Worm (Caenorhabditis elegans): ENCODE measurements around the gene W08E12.8.
"Not testable (repeated sequence)": the region's sequence is repeated elsewhere in the genome, so short reads cannot be mapped to it uniquely, and the experiment has no call there.

The W08E12.8 gene

DNA sequence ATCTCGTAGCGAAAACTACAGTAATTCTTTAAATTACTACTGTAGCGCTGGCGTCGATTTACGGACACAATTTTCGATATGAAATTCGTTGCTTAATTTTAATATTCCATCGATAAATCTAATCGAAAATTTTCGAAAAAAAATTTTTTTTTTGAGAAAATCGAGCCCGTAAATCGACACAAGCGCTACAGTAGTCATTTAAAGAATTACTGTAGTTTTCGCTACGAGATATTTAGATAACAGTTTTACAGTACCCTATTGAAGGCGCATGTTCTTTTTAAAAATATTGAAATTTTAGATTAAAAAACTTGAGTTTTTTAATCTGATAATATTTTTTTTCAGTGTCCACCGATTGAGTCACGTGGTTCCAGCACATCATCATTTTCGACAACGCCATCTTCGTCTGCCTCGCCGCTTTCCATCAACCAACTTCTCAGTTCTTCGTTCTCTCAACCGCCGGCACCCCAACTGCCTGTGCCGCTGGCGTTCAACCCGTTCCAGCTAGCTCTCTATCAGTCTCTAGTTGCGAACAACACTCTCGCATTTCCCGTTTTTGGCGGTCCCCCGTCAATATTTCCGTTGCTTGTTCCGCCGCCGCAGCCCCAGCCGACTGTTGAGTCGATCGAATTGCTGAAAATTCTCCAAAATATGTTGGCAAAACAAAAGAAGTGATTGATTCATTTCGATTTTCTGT lies 1.8 kb downstream of the W08E12.8 start:
- no peak for TF ChIP-seq unc-62 (GFP tag; optimal IDR thresholded peaks at IDR 0.05)

DNA sequence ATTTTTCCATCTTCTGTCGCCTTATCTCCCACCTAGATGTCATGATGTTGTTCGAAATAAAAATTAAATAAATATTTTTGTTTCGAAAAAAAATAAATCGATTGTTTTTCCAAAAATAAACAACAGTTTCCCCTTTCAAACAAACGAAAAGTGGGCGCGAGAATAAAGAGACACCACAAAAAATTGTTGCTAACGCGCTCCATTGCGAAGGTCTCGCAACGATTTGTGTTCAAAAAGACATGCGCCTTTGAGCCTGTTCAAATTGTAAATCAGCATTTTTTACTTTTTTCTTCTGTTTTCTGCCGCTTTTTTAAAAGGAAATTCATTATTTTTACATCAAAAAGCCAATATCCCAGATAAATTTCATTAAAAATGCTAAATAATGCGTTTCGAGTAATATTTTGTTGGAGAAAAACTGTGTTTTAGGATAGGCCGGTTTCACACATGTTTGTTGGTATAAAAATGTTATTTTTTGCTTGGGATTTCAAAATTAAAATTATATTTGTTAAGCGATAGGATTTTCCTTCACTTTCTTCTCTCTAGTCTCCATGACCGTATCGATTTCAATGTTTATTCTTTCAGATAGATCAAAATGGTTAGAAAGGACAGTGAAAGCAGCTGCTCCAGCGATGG lies 2.5 kb downstream of the W08E12.8 start, which contains the start of gene W08E12.7:
TSS of gene W08E12.7 (plus strand) at position 583 of the 633 bp plus-strand sequence.
- no peak for TF ChIP-seq unc-62 (GFP tag; optimal IDR thresholded peaks at IDR 0.05)

DNA sequence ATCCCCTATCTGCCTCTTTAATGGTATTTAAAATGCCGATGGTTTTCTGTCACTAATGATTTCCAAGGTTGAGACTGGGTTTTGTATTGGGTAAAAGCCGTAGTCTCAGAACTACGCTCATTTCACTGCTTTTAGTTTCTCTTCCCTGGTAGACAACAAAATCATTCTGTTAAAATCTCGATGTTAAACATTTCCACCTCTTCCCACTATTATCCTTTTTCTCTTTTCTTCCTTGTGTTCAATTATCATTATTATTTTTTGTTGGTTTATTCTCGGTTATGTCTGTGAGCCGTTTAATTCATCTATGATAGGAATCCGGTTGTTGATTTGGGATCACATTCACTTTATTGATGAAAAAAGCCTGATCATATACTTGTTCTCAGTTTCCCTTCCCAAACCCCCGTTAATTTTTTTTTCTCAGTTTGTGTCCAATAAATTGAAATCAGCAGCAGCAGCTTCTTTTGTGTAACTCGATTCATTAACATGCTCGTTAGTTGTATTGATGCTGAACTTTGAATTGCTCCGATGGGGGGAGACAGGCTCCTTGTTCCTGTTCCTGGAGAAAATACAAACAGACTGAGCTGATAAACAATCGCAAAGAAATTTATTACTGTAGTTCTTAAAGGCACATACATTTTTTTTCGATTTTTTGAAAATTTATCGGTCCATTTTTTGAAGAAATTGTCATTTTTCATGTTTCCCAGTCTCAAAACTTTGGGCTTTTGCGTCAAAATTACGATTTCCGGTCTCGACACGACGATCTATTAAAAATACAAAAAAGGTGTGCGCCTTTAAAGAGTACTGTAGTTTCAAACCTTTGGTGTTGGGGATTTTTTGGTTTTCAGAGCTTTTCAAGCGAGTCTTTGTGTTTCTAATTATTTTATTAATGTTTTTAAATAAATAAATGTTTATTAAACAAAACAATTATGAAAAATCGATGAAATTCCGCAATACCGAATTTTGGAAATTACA lies 4.7 kb downstream of the W08E12.8 start:
- TF ChIP-seq unc-62 (GFP tag; optimal IDR thresholded peaks at IDR 0.05) = no peak

DNA sequence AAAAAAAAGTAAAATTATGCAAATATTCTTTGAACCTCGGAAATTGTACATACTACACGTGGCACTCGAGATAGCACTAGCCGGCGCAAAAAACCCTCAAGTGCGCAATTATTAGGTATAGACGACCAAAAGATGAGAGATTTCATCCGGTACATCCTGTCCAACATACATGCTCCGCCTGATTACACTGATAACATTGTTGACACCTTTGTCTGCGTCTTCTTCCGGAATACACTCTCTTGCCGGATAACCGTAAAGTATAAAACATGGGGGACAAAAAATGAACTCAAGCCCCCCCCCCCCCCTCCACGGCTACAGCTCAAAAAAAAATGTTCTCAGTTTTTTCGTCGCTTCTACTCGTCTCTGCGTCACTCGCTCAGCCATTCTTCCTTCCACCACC lies 6.1 kb downstream of the W08E12.8 start, which contains the start of gene W08E12.6:
TSS of gene W08E12.6 (plus strand) at position 301 of the 400 bp plus-strand sequence.
- no peak for TF ChIP-seq unc-62 (GFP tag; optimal IDR thresholded peaks at IDR 0.05)

DNA sequence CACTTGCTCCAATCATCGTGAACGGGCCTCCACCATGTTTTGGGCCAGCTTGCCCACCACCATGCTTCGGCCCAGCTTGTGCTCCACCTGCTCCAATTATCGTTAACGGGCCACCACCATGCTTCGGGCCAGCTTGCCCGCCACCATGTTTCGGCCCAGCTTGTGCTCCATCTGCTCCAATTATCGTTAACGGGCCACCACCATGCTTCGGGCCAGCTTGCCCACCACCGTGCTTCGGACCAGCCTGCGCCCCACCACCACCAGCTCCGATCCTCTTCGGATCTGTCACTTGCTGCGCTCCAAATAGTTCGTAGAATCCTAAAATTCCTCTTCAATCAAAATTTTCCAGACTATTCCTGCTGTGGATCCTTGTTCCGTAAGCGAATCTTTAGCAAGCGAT lies 7.1 kb downstream of the W08E12.8 start:
- TF ChIP-seq unc-62 (GFP tag; optimal IDR thresholded peaks at IDR 0.05) = no peak

DNA sequence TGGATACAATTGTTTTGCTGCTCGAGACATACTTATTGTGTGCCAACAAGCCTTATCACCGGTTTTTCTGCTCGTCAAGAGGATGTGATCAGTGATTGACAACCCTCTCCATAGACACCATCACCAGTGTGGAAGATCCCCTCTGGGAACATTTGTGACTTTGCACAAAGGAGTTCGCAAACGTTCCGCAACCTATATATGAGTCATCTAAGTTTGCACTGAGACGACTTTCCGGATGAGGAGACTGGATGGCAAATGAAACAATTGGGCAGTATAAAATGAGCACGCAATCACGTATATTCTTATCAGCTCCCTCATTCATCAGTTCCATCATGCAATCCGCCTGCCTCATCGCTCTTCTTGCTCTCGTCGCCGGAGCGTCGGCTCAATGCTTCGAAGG lies 8.3 kb downstream of the W08E12.8 start, which contains the start of gene W08E12.5:
TSS of gene W08E12.5 (plus strand) at position 301 of the 400 bp plus-strand sequence.
- TF ChIP-seq unc-62 (GFP tag; optimal IDR thresholded peaks at IDR 0.05) = no peak

DNA sequence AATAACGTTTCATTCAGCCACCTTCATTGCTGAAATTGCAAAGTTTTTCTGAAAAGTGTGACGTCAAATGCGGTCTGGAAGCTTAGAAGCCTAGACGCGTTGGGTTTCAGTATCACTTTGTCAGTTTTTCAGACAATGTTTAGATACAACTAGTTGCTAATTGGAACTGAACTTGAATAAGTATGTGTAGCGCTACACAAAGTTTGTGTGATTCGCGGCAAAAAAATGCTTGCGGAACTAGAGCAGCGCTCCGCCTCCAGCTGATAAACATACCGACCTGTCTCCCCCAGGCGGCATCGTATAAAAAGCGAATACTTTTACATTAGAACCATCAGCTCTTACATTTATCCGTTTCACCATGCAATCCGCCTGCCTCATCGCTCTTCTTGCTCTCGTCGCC lies 9.9 kb downstream of the W08E12.8 start, which contains the start of gene W08E12.4:
TSS of gene W08E12.4 (plus strand) at position 301 of the 400 bp plus-strand sequence.
- not testable (repeated sequence) for TF ChIP-seq unc-62 (GFP tag; optimal IDR thresholded peaks at IDR 0.05)

DNA sequence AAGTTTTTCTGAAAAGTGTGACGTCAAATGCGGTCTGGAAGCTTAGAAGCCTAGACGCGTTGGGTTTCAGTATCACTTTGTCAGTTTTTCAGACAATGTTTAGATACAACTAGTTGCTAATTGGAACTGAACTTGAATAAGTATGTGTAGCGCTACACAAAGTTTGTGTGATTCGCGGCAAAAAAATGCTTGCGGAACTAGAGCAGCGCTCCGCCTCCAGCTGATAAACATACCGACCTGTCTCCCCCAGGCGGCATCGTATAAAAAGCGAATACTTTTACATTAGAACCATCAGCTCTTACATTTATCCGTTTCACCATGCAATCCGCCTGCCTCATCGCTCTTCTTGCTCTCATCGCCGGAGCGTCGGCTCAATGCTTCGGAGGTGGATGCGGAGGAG lies 11.5 kb downstream of the W08E12.8 start, which contains the start of gene idpp-12:
TSS of gene idpp-12 (plus strand) at position 301 of the 400 bp plus-strand sequence.
- TF ChIP-seq unc-62 (GFP tag; optimal IDR thresholded peaks at IDR 0.05) = not testable (repeated sequence)

DNA sequence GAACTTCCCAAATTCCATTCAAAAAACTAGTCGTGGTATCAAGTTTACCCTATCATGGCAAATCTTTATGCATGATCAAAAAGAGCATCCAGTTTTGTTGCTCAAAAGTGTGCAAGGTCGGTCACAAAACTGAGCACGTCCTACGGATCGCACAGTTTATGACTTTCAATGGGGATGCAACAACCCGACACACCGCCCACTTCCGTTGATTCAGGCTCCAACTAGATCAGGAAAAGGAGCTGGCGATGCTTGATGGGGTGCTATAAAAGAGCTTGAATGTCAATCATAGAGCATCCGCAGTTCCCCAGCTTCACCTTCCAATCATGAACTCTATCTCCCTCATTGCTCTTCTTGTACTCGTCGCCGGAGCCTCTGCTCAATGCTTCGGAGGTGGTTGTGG lies 13.4 kb downstream of the W08E12.8 start, which contains the start of gene W08E12.2:
TSS of gene W08E12.2 (plus strand) at position 301 of the 400 bp plus-strand sequence.
- no peak for TF ChIP-seq unc-62 (GFP tag; optimal IDR thresholded peaks at IDR 0.05)

DNA sequence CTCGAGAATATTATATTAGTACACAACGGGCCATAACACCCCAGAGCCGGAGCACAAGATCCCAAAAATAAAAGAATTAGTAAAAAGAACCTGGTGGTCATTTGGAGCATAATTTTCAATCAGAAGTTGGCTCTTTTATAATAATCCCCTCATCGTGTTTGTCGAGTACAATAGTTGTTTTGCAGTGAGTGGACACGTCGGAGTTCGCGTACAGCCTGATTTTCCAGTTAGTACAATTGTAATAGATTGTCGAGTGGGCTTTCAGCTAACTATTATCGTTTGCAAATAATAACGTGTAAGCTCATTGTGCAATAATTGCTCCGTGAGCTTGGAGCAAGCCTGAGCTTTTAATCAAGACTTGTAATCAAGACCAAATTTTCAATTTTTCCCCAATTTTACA lies 15.3 kb downstream of the W08E12.8 start, which contains the start of gene W08E12.9:
TSS of gene W08E12.9 (minus strand) at position 101 of the 400 bp plus-strand sequence.
- TF ChIP-seq unc-62 (GFP tag; optimal IDR thresholded peaks at IDR 0.05) = no peak

DNA sequence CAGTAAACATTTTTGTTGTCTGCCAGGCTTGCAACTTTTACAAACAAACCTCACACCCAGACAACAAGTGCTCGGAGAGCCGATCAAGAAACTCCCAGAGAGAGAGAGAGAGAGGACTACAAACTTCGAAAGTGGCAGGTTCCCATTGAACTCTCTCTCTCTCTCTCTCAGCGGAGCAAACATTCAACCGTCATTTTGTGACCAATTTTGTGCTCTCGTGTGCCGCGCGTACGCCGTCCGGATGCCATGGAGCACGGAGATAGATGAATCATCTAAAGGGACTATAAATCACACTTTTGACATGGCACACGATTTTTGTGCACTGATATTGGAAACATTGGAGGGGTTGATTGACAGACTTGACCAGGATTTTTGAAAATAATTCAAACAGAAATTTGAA lies 16.7 kb downstream of the W08E12.8 start:
- TF ChIP-seq unc-62 (GFP tag; optimal IDR thresholded peaks at IDR 0.05) = no peak

DNA sequence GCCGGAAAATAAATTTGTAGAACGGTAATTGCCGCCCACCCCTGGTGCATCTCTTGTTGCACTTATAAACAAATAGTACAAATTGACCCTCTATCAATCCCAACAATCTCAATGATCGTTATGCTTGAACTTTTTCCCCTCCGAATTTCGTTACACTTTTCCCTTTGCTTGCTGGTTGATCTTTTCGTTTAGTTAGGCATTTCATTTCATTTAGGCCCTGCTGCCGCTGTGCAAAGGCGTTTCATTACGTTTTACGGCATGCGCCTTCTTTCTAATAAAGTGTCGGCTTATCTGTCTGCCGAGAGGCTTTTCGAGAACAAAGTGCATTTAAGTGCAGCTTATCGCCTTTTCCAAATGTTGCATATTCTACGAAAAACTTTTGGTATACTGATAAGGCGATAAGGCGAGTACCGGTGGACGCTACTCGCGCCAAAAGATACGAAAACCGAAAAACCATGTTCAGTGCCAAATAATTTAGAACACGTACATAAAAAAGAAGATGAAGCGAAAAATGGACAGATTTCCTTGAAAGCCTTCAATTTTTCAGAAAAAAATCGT lies 18.6 kb downstream of the W08E12.8 start:
- no peak for TF ChIP-seq unc-62 (GFP tag; optimal IDR thresholded peaks at IDR 0.05)

DNA sequence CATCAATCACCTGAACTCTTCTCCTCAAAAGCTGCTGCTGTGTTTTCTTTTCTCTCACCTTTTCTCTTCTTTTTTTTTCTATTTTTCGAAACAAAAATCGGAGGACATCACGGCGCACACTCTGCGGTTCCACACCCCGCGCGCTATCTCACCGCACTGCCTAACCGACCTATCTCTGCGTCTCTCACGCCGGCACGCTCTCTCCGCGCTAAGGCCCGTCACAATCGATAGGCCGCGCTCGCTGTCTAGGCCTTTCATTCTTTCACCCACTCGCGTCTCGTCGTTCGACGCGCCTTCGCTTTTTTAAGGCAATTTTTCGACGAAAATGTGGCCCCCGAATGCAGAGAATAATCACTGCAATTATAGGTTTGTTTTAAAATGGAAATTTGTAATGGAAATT lies 19.1 kb downstream of the W08E12.8 start, which contains the start of gene zip-11:
TSS of gene zip-11 (plus strand) at position 34 of the 400 bp plus-strand sequence.
- TF ChIP-seq unc-62 (GFP tag; optimal IDR thresholded peaks at IDR 0.05) = no peak

DNA sequence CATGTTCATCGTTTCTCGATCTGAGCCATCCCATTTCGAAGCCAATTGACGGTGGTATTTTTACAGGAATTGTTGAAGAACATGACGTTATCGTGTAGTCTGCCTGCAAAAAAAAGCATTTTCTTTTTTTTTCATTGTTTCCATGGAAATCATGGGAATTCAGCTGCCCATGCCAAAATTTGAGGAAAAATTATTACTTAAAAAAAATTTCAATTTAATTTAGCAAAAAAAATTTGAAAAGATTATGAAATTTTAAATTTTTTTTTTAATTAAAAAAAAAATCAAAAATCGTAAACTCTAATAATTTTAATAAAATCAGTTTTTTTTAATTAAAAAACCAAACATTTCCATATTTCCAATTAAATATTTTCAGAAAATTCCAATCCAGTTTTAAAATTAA lies 39.6 kb downstream of the W08E12.8 start, which contains the start of gene F42A6.5:
TSS of gene F42A6.5 (minus strand) at position 101 of the 400 bp plus-strand sequence.
- TF ChIP-seq unc-62 (GFP tag; optimal IDR thresholded peaks at IDR 0.05) = not testable (repeated sequence)

DNA sequence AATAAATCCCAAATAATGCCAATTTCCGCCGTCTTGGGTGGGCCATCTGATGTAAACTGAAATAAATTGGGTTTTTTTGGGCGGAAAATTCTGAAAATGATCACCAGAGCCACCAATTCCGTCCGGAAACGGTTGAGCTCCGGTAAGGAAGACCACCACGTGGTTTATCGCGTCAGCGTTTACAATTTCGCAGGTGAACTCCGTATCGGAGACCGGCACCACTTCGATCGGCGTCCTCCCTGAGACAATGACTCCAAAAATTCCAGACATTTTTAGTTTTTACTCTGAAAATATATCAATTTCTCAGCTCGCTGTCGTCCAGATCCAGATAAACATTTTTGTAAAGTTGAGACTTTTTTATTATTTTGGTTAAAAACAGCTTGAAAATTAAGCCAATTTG lies 44.4 kb downstream of the W08E12.8 start, which contains the start of gene F42A6.6:
TSS of gene F42A6.6 (minus strand) at position 289 of the 400 bp plus-strand sequence.
- TF ChIP-seq unc-62 (GFP tag; optimal IDR thresholded peaks at IDR 0.05) = no peak

All from whole organism, dauer.